Fruit fly (Drosophila melanogaster): ENCODE data around the gene Scp2.

The Scp2 gene

DNA sequence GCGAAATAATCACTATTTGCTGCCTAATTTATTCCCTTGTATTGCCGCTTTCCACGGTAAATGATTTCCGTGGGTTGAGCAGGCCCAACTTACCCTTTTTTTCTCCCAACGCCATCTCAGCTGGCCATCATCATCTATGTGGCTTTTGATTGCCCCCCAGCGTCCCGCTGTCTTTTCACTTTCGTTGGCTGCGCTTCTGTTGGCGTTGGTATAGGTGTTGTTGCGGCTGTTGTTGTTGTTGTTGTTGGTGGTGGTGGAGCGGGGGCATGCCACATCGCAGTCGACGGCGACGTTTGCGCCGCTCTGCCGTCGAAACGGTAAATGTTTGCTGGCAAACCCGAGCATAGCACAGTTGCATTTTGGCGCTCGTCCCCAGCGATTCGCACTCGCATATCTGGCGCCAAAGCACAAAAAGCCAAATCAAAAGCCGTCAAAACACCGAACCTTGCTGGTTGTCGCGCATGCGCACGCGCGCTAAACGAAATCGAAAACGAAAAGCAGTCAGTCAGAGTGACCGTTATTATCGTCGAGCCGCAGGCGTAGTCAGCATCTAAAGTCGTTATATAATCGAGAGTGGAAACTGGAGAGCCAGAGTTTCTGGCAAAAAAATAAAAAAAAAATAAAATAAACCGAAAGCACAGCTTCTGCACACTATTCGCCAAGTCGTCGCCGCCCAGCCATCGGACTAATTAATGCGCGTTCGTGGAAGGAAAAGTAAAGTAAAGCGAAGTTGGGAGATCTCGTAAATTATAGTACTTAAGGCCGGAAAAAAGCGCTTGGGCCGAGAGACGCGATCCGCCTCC lies 10.8 kb upstream of the Scp2 start, which contains the start of gene CG14892:
TSS of gene CG14892 (plus strand) at position 359 of the 803 bp plus-strand sequence.
- TF ChIP-seq pan (optimal IDR thresholded peaks at IDR 0.05) = peak; percentile 11
- no peak for TF ChIP-seq dsf (GFP tag; optimal IDR thresholded peaks at IDR 0.05; ENCODE audit: borderline replicate concordance)

dm6 chr3R:16591407-16591806 lies 7.9 kb upstream of the Scp2 start:
- TF ChIP-seq dmrt93B (GFP tag; optimal IDR thresholded peaks at IDR 0.05) (no peak), jim (GFP tag; optimal IDR thresholded peaks at IDR 0.05) (no peak), sage (GFP tag; optimal IDR thresholded peaks at IDR 0.05) (no peak), Dfd (GFP tag; optimal IDR thresholded peaks at IDR 0.05) (peak; percentile 73), woc (GFP tag; optimal IDR thresholded peaks at IDR 0.05) (no peak)

dm6 chr3R:16573483-16574145 lies 9.8 kb downstream of the Scp2 start, which contains the start of gene CG14903:
Gene CG14903, minus strand, starts transcription at chr3R:16573752.
- TF ChIP-seq jim (GFP tag; optimal IDR thresholded peaks at IDR 0.05) = no peak
- TF ChIP-seq lola (GFP tag; optimal IDR thresholded peaks at IDR 0.05) = no peak
- TF ChIP-seq Hr83 (GFP tag; optimal IDR thresholded peaks at IDR 0.05; ENCODE audit: poor library complexity, severe bottlenecking) = no peak
- TF ChIP-seq dmrt93B (GFP tag; optimal IDR thresholded peaks at IDR 0.05) = no peak
- no peak for TF ChIP-seq pan (optimal IDR thresholded peaks at IDR 0.05)
- TF ChIP-seq Abd-B (GFP tag; optimal IDR thresholded peaks at IDR 0.05) = no peak
- peak; percentile 27 for TF ChIP-seq Hnf4 (GFP tag; optimal IDR thresholded peaks at IDR 0.05)
- TF ChIP-seq woc (GFP tag; optimal IDR thresholded peaks at IDR 0.05) = peak; percentile 12
- TF ChIP-seq foxo (GFP tag; optimal IDR thresholded peaks at IDR 0.05) = peak in 1 of 2 experiments; percentile 17
- TF ChIP-seq tai (GFP tag; optimal IDR thresholded peaks at IDR 0.05) = peak; percentile 28
- no peak for TF ChIP-seq dsf (GFP tag; optimal IDR thresholded peaks at IDR 0.05; ENCODE audit: borderline replicate concordance)
- TF ChIP-seq rgr (GFP tag; optimal IDR thresholded peaks at IDR 0.05) = peak; percentile 65
- TF ChIP-seq CG32264 (GFP tag; optimal IDR thresholded peaks at IDR 0.05) = no peak
- no peak for TF ChIP-seq Dfd (GFP tag; optimal IDR thresholded peaks at IDR 0.05)
- no peak for TF ChIP-seq psq (GFP tag; optimal IDR thresholded peaks at IDR 0.05)

dm6 chr3R:16571215-16571614 lies 12.2 kb downstream of the Scp2 start, which contains the start of gene CG14891:
Gene CG14891, plus strand, starts transcription at chr3R:16571515.
- TF ChIP-seq Hr78 (GFP tag; optimal IDR thresholded peaks at IDR 0.05) = no peak
- TF ChIP-seq fru (GFP tag; optimal IDR thresholded peaks at IDR 0.05) = no peak
- no peak for TF ChIP-seq sv (GFP tag; optimal IDR thresholded peaks at IDR 0.05)
- no peak for TF ChIP-seq dl (GFP tag; optimal IDR thresholded peaks at IDR 0.05; ENCODE audit: insufficient read depth in 1 of 2, partially characterized antibody in 2 of 2)
- no peak for TF ChIP-seq h (GFP tag; optimal IDR thresholded peaks at IDR 0.05)
- no peak for TF ChIP-seq OdsH (GFP tag; optimal IDR thresholded peaks at IDR 0.05)
- TF ChIP-seq N (GFP tag; optimal IDR thresholded peaks at IDR 0.05) = no peak
- TF ChIP-seq woc (GFP tag; optimal IDR thresholded peaks at IDR 0.05) = no peak
- no peak for TF ChIP-seq foxo (GFP tag; optimal IDR thresholded peaks at IDR 0.05)
- no peak for TF ChIP-seq lola (GFP tag; optimal IDR thresholded peaks at IDR 0.05)
- no peak for TF ChIP-seq sage (GFP tag; optimal IDR thresholded peaks at IDR 0.05)
- TF ChIP-seq dsf (GFP tag; optimal IDR thresholded peaks at IDR 0.05; ENCODE audit: borderline replicate concordance) = no peak
- no peak for TF ChIP-seq br (GFP tag; optimal IDR thresholded peaks at IDR 0.05)
- no peak for TF ChIP-seq Rel (GFP tag; optimal IDR thresholded peaks at IDR 0.05)
- TF ChIP-seq Rel (tag; optimal IDR thresholded peaks at IDR 0.05) = no peak

- TF ChIP-seq dsf (GFP tag; optimal IDR thresholded peaks at IDR 0.05; ENCODE audit: borderline replicate concordance) (no peak), jim (GFP tag; optimal IDR thresholded peaks at IDR 0.05) (no peak), br (GFP tag; optimal IDR thresholded peaks at IDR 0.05) (no peak), fru (GFP tag; optimal IDR thresholded peaks at IDR 0.05) (no peak), CG9705 (GFP tag; optimal IDR thresholded peaks at IDR 0.05) (no peak)
Observed at dm6 chr3R:16570484-16570883, 13.0 kb downstream of the Scp2 start.

- peak; percentile 99 for TF ChIP-seq Dfd (GFP tag; optimal IDR thresholded peaks at IDR 0.05)
- TF ChIP-seq OdsH (GFP tag; optimal IDR thresholded peaks at IDR 0.05) = no peak
- no peak for TF ChIP-seq sage (GFP tag; optimal IDR thresholded peaks at IDR 0.05)
Observed at dm6 chr3R:16569338-16569737, 14.1 kb downstream of the Scp2 start.
